Worm (Caenorhabditis elegans): ENCODE results near the gene srw-124.

srw-124 gene

DNA sequence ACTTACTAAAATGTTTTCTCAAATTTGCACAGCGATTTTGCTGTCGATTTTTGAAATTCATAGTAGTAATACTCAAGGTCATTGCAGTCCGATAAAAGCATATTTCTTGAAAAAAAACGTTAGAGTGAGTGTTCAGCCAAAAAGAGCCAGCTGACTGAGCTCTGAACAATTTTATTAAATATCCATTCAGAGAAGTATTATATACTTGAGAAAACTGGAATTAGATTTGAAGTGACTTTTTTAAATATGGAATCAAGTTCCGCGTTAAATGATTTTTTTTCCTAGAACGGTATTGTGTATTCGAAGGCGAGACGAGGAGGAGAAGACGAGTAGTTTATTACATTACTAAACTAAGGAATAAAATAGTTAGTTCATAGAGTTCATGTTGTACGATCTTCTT, 15.1 kb downstream of the srw-124 start, which contains the start of gene srw-121:
TSS of gene srw-121 (minus strand) at position 101 of the 400 bp plus-strand sequence.
- TF ChIP-seq lin-38 (GFP tag; IDR thresholded peaks at IDR 0.05) (no peak), lsy-2 (tag; optimal IDR thresholded peaks at IDR 0.05) (no peak), ctbp-1 (GFP tag; IDR thresholded peaks at IDR 0.05) (no peak), lin-39 (tag; optimal IDR thresholded peaks at IDR 0.05) (no peak), ztf-11 (tag; optimal IDR thresholded peaks at IDR 0.05) (no peak), daf-12 (tag; optimal IDR thresholded peaks at IDR 0.05) (no peak), ceh-32 (tag; optimal IDR thresholded peaks at IDR 0.05; ENCODE audit: poor library complexity) (no peak), nhr-48 (tag; optimal IDR thresholded peaks at IDR 0.05) (no peak), nhr-28 (tag; optimal IDR thresholded peaks at IDR 0.05) (no peak), ZK546.5 (tag; optimal IDR thresholded peaks at IDR 0.05) (no peak), vab-7 (GFP tag; IDR thresholded peaks at IDR 0.05) (no peak), rbr-2 (tag; optimal IDR thresholded peaks at IDR 0.05) (no peak), skn-1 (tag; optimal IDR thresholded peaks at IDR 0.05) (no peak)

DNA sequence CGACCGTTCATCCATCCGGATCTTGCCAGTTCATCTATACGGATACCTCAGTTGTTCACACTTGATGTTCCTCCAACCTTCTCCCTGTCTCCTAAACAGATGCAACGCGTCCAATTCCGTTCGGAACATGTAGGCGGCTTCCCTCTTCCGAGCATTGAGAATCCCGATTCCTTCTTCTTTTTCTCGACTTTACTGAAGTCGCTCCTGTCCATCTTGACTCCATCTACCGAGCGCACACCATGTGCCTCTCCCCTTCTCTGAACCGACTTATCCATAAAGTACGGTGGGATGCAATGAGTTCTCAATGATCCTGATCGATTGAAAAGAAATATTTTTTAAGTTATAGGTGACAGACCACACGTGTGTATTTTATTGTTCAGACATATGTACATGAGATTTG, 15.7 kb downstream of the srw-124 start:
- TF ChIP-seq unc-62 (GFP tag; optimal IDR thresholded peaks at IDR 0.05 in 1 of 2) (peak in 1 of 2 experiments; percentile 97), unc-62 (tag; optimal IDR thresholded peaks at IDR 0.05) (no peak), lin-38 (GFP tag; IDR thresholded peaks at IDR 0.05) (no peak), hlh-30 (tag; optimal IDR thresholded peaks at IDR 0.05; ENCODE audit: insufficient read depth) (no peak), daf-12 (tag; optimal IDR thresholded peaks at IDR 0.05) (no peak), F49E8.2 (tag; optimal IDR thresholded peaks at IDR 0.05; ENCODE audit: borderline replicate concordance) (no peak)

- no peak for TF ChIP-seq nhr-6 (tag; optimal IDR thresholded peaks at IDR 0.05)
- no peak for TF ChIP-seq daf-19 (GFP tag; conservative IDR thresholded peaks at IDR 0.05)
- no peak for TF ChIP-seq nhr-48 (tag; optimal IDR thresholded peaks at IDR 0.05)
Observed at ce11 chrV:2993816-2994215, 17.4 kb downstream of the srw-124 start, which contains the start of gene srw-115. TSS of gene srw-115 (minus strand) at chrV:2993916.

DNA sequence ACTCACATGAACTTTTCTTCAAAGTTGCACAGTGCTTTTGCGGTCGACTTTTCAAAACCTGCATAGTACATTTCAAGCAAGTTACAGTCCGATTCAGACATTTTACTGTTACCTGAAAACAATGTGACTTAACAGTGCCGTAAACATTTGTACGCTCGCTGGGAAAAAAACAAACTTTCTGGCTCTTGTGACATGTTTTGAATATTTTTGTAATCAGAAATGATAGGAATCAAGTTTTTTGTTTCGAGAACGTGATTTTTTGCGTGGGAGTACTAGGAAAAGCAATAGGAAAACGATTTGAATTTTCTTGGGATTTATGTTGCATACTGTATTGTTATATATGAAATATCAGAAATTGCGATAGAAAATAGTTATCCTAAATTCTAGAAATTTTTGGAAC, 19.7 kb downstream of the srw-124 start, which contains the start of gene srw-120:
TSS of gene srw-120 (minus strand) at position 101 of the 400 bp plus-strand sequence.
- TF ChIP-seq lin-1 (GFP tag; IDR thresholded peaks at IDR 0.05) (no peak), zip-2 (tag; optimal IDR thresholded peaks at IDR 0.05) (no peak), dve-1 (tag; optimal IDR thresholded peaks at IDR 0.05; ENCODE audit: insufficient read depth) (no peak), aly-2 (tag; optimal IDR thresholded peaks at IDR 0.05) (no peak), pqm-1 (tag; optimal IDR thresholded peaks at IDR 0.05) (no peak), ama-1 (optimal IDR thresholded peaks at IDR 0.05) (no peak), T20F7.1 (GFP tag; optimal IDR thresholded peaks at IDR 0.05) (no peak), php-3 (GFP tag; IDR thresholded peaks at IDR 0.05) (no peak), F37D6.2 (tag; optimal IDR thresholded peaks at IDR 0.05) (no peak), dmd-6 (GFP tag; IDR thresholded peaks at IDR 0.05) (no peak), F44E2.7 (GFP tag; IDR thresholded peaks at IDR 0.05) (no peak), madf-9 (GFP tag; conservative IDR thresholded peaks at IDR 0.05) (no peak), ctbp-1 (GFP tag; IDR thresholded peaks at IDR 0.05) (no peak), lin-29 (GFP tag; IDR thresholded peaks at IDR 0.05) (no peak), dmd-9 (GFP tag; IDR thresholded peaks at IDR 0.05) (no peak), nhr-25 (tag; optimal IDR thresholded peaks at IDR 0.05; ENCODE audit: borderline replicate concordance, insufficient read depth) (no peak), Y75B8A.6 (GFP tag; IDR thresholded peaks at IDR 0.05) (no peak), ces-1 (GFP tag; optimal IDR thresholded peaks at IDR 0.05) (no peak), spr-1 (tag; optimal IDR thresholded peaks at IDR 0.05) (no peak)

All from whole organism, L4 larva.